Fruit fly (Drosophila melanogaster) whole organism, adult: Measurements from ENCODE around the gene TFAM.

Experiments
- CG11617 ChIP-seq: fragments of 200-800 bp; sonication (Bioruptor generic); optimal IDR thresholded peaks from 2 replicates; lab custom pipeline; 2017; ENCODE audit warnings: mild to moderate bottlenecking, missing biosample characterization, missing genetic modification reagents, missing genetic modification characterization
- CG12768 ChIP-seq: fragments of 200-800 bp; sonication (Bioruptor generic); optimal IDR thresholded peaks from 2 replicates; lab custom pipeline; 2017; ENCODE audit warnings: missing biosample characterization, missing genetic modification characterization, mild to moderate bottlenecking, moderate library complexity, missing genetic modification reagents
- CG14711 ChIP-seq: fragments of 200-800 bp; sonication (Bioruptor generic); optimal IDR thresholded peaks from 2 replicates; lab custom pipeline; 2018; ENCODE audit warnings: missing biosample characterization, mild to moderate bottlenecking, missing genetic modification characterization, moderate library complexity
- CG5204 ChIP-seq: fragments of 200-800 bp; sonication (Bioruptor generic); optimal IDR thresholded peaks from 2 replicates; lab custom pipeline; 2016; ENCODE audit warnings: missing biosample characterization, missing genetic modification characterization
- CG7045 ChIP-seq: fragments of 200-800 bp; sonication (Bioruptor generic); optimal IDR thresholded peaks from 2 replicates; lab custom pipeline; 2017; ENCODE audit warnings: missing biosample characterization, mild to moderate bottlenecking, missing genetic modification characterization
- CG7101 ChIP-seq: fragments of 200-800 bp; sonication (Bioruptor generic); optimal IDR thresholded peaks from 2 replicates; lab custom pipeline; 2018; ENCODE audit warnings: missing biosample characterization, mild to moderate bottlenecking, missing genetic modification characterization, moderate library complexity
- Clk ChIP-seq: fragments of 200-800 bp; sonication (Bioruptor generic); optimal IDR thresholded peaks from 2 replicates; lab custom pipeline; 2017; ENCODE audit warnings: missing biosample characterization, missing genetic modification characterization
- Crg-1 ChIP-seq: fragments of 200-800 bp; sonication (Bioruptor generic); optimal IDR thresholded peaks from 2 replicates; lab custom pipeline; 2016; ENCODE audit warnings: missing biosample characterization, missing genetic modification characterization
- Mnt ChIP-seq: fragments of 200-800 bp; sonication (Bioruptor generic); optimal IDR thresholded peaks from 2 replicates; lab custom pipeline; 2016; ENCODE audit warnings: missing biosample characterization, mild to moderate bottlenecking, missing genetic modification characterization
- cic ChIP-seq: fragments of 200-800 bp; sonication (Bioruptor generic); optimal IDR thresholded peaks from 2 replicates; lab custom pipeline; 2017; ENCODE audit warnings: missing biosample characterization, mild to moderate bottlenecking, missing genetic modification characterization, moderate library complexity
- cnc ChIP-seq, 2 experiments: fragments of >200 bp; optimal IDR thresholded peaks; 2 replicates each; lab custom pipeline; 2017
- kay ChIP-seq: fragments of 200-800 bp; sonication (Bioruptor generic); peaks from one replicate; lab custom pipeline; 2016; ENCODE audit warnings: missing biosample characterization, missing genetic modification characterization, borderline replicate concordance
- ovo ChIP-seq: fragments of 200-800 bp; sonication (Bioruptor generic); optimal IDR thresholded peaks from 2 replicates; lab custom pipeline; 2016; ENCODE audit warnings: missing biosample characterization, missing genetic modification characterization
- pad ChIP-seq: fragments of 200-800 bp; sonication (Bioruptor generic); optimal IDR thresholded peaks from 3 replicates; lab custom pipeline; 2017; ENCODE audit warnings: missing biosample characterization, missing genetic modification characterization, mild to moderate bottlenecking, moderate library complexity, missing genetic modification reagents
- tj ChIP-seq: fragments of 200-800 bp; sonication (Bioruptor generic); optimal IDR thresholded peaks from 3 replicates; lab custom pipeline; 2017; ENCODE audit warnings: missing biosample characterization, mild to moderate bottlenecking, missing genetic modification characterization, moderate library complexity
- toe ChIP-seq: fragments of 200-800 bp; sonication (Bioruptor generic); optimal IDR thresholded peaks from 2 replicates; lab custom pipeline; 2016; ENCODE audit warnings: missing biosample characterization, missing genetic modification characterization

TFAM gene

DNA sequence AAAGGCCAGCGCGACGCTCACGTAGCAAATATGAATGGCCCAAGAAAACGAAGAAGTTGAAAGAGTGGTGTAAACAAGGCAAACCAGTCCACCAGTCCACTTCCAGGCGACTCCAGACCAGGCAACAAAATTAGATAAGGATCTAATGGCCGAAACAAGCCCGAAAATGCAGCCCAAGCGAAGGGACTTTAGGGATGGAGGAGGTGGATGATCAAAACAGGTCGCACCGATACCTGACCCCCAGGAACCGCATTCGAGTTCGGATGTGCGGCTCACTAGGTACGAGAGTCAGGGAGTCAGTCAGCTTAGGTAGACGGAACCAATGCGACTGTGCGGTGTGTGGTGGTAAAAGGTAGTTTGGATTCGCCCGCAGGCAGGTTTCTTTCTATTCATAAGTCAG is 33.6 kb downstream of the TFAM start:
- TF ChIP-seq tj (GFP tag; lab: Kevin White, UChicago) (no peak), cnc (optimal IDR thresholded peaks at IDR 0.05; lab: Kevin White, UChicago) (no peak), Mnt (no peak), cic (no peak), toe (no peak)

DNA sequence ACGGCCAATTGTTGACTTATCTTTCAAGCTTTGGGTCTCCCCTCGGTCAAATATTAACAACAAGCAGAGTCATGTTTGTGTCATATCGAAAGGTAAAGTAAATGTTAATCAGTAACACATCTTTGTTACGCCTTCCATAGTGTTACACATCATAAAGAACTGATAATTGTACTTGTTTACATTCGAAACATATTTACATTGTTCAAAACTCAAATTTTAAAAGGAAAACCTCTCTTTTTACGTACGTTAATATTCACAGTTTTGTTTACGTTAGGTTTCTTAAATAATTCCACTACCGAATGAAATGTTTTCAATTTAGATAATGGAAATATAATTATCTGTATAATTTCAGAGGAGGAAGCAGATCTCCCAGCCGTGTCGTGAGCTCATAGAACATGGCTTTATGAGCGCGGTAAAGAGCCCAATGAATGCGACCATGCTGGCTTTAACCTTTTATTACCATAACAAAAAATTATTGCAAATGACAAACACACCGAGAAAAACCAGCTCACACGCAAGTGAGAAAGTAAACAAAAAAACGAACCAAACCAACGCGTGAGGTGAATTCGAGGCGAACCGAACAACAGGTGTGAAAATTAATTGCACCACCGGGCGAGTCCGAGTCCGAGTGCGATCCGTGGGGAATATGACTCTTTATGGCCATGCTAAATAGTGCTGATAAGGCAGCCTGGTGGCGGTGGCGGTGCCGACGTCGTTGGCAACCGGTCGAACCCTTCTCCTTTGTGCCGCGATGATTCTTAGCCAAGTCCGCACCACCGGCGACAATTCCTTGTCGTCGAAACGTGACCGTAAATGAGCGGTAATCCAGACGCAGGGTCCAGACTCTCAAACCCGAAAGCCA is 34.3 kb downstream of the TFAM start:
- peak; percentile 80 for TF ChIP-seq ovo (GFP tag; lab: Kevin White, UChicago)
- peak; percentile 8 for TF ChIP-seq cic
- TF ChIP-seq Mnt: peak; percentile 36
- TF ChIP-seq kay (GFP tag; lab: Kevin White, UChicago): peak; percentile 4
- TF ChIP-seq Crg-1 (GFP tag; lab: Kevin White, UChicago): peak; percentile 32
- TF ChIP-seq CG5204 (GFP tag; lab: Kevin White, UChicago): no peak
- peak; percentile 84 for TF ChIP-seq tj (GFP tag; lab: Kevin White, UChicago)
- TF ChIP-seq CG7101 (tag; lab: Kevin White, UChicago): peak; percentile 45
- TF ChIP-seq Clk (GFP tag; lab: Kevin White, UChicago): no peak

dm6 chr3R:20534575-20534974 is 42.2 kb downstream of the TFAM start, which contains the start of the genes MtnE and MtnD:
Gene MtnE (minus strand): TSS chr3R:20534704.
Gene MtnD (plus strand): TSS chr3R:20534962.
- TF ChIP-seq CG7045 (GFP tag; lab: Kevin White, UChicago) (no peak), cnc (optimal IDR thresholded peaks at IDR 0.05; lab: Kevin White, UChicago) (peak in 1 of 2 experiments; percentile 46), CG14711 (tag; lab: Kevin White, UChicago) (no peak), Clk (GFP tag; lab: Kevin White, UChicago) (no peak), CG12768 (no peak), pad (no peak), CG7101 (tag; lab: Kevin White, UChicago) (no peak), CG11617 (GFP tag; lab: Kevin White, UChicago) (no peak), kay (GFP tag; lab: Kevin White, UChicago) (peak; percentile 24), cic (peak; percentile 71), CG5204 (GFP tag; lab: Kevin White, UChicago) (no peak)
